Fruit fly (Drosophila melanogaster) whole organism, wandering third instar larva: ENCODE results near the gene beat-IIa.

Experiments
- CG32264 ChIP-seq: fragments of 200-800 bp; sonication (Bioruptor generic); optimal IDR thresholded peaks from 2 replicates; lab custom pipeline; 2016; ENCODE audit warnings: missing biosample characterization, missing genetic modification characterization
- CG9705 ChIP-seq: fragments of 200-800 bp; sonication (Bioruptor generic); optimal IDR thresholded peaks from 2 replicates; lab custom pipeline; 2018; ENCODE audit warnings: missing biosample characterization, mild to moderate bottlenecking, missing genetic modification characterization
- CrebA ChIP-seq: fragments of 200-800 bp; sonication (Bioruptor generic); optimal IDR thresholded peaks from 2 replicates; lab custom pipeline; 2016; ENCODE audit warnings: missing biosample characterization, mild to moderate bottlenecking, missing genetic modification characterization, borderline replicate concordance
- Dfd ChIP-seq: fragments of >200 bp; optimal IDR thresholded peaks from 2 replicates; lab custom pipeline; 2017; ENCODE audit warnings: missing biosample characterization, missing genetic modification characterization
- GATAd ChIP-seq: sonication (Bioruptor generic); optimal IDR thresholded peaks from 2 replicates; lab custom pipeline; 2016; ENCODE audit warnings: missing biosample characterization, missing genetic modification characterization
- Hr83 ChIP-seq: fragments of 200-300 bp; sonication (Bioruptor generic); optimal IDR thresholded peaks from 2 replicates; lab custom pipeline; 2016; ENCODE audit warnings: missing biosample characterization, mild to moderate bottlenecking, missing genetic modification characterization, moderate library complexity; ENCODE audit not compliant: poor library complexity, severe bottlenecking
- Mio ChIP-seq: sonication (Bioruptor generic); optimal IDR thresholded peaks from 2 replicates; lab custom pipeline; 2016; ENCODE audit warnings: missing biosample characterization, missing genetic modification characterization
- Myc ChIP-seq: fragments of >200 bp; optimal IDR thresholded peaks from 2 replicates; lab custom pipeline; 2017
- br ChIP-seq: fragments of 200-800 bp; sonication (Bioruptor generic); optimal IDR thresholded peaks from 2 replicates; lab custom pipeline; 2016; ENCODE audit warnings: missing biosample characterization, missing genetic modification characterization
- brk ChIP-seq: fragments of 200-800 bp; sonication (Bioruptor generic); optimal IDR thresholded peaks from 2 replicates; lab custom pipeline; 2016; ENCODE audit warnings: missing biosample characterization, mild to moderate bottlenecking, missing genetic modification characterization
- dl ChIP-seq, 2 experiments: fragments of 175-275, 200-275 bp in 1 of 2; fragments of 200-275 bp in 1 of 2; sonication (Bioruptor generic); optimal IDR thresholded peaks; lab custom pipeline; 2018; ENCODE audit warnings: mild to moderate bottlenecking in 2 of 2, missing biosample characterization in 2 of 2, missing genetic modification characterization in 2 of 2, moderate library complexity in 2 of 2; ENCODE audit not compliant: partially characterized antibody in 2 of 2, insufficient read depth in 1 of 2
- dmrt93B ChIP-seq: fragments of 200-800 bp; sonication (Bioruptor generic); optimal IDR thresholded peaks from 2 replicates; lab custom pipeline; 2018; ENCODE audit warnings: missing biosample characterization, mild to moderate bottlenecking, missing genetic modification characterization
- dsf ChIP-seq: sonication (Bioruptor generic); optimal IDR thresholded peaks from 2 replicates; lab custom pipeline; 2016; ENCODE audit warnings: missing biosample characterization, missing genetic modification characterization, borderline replicate concordance
- foxo ChIP-seq, 2 experiments: fragments of 200-800 bp; sonication (Bioruptor generic); optimal IDR thresholded peaks; 2 replicates in 1 of 2; 3 replicates in 1 of 2; lab custom pipeline; 2016 to 2017; ENCODE audit warnings: missing biosample characterization in 2 of 2, missing genetic modification characterization in 2 of 2
- h ChIP-seq: fragments of 200-800 bp; sonication (Bioruptor generic); optimal IDR thresholded peaks from 3 replicates; lab custom pipeline; 2016; ENCODE audit warnings: missing biosample characterization, mild to moderate bottlenecking, missing genetic modification characterization
- jim ChIP-seq: fragments of 175-275, 200-325 bp; sonication (Bioruptor generic); optimal IDR thresholded peaks from 2 replicates; lab custom pipeline; 2016; ENCODE audit warnings: missing biosample characterization, mild to moderate bottlenecking, missing genetic modification characterization
- pan ChIP-seq: fragments of >200 bp; optimal IDR thresholded peaks from 2 replicates; lab custom pipeline; 2017
- psq ChIP-seq: fragments of 200-800 bp; sonication (Bioruptor generic); optimal IDR thresholded peaks from 3 replicates; lab custom pipeline; 2017; ENCODE audit warnings: missing biosample characterization, mild to moderate bottlenecking, missing genetic modification characterization, moderate library complexity

beat-IIa gene

DNA sequence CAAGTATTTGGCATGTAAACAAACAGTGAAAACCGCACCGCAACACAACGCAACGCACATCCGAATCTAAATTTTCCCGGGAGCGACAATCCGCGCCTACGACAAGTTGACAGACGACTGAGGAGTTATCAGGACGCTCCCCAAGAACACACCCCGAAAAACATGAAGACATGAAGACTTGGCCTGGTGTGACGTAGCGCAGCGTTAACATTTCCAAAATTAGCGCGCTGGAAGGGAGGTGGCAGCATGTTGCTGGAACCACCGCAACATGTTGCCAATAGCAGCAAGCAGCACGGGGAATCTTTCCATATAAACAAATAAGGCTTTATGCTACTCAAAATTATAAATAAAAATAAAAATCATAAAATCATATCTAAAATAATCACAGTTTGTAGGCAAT is 19.7 kb downstream of the beat-IIa start:
- no peak for TF ChIP-seq Mio (GFP tag; lab: Kevin White, UChicago)
- no peak for TF ChIP-seq dl (GFP tag; optimal IDR thresholded peaks at IDR 0.05; lab: Kevin White, UChicago; ENCODE audit: insufficient read depth in 1 of 2, partially characterized antibody in 2 of 2)
- no peak for TF ChIP-seq dsf (GFP tag; lab: Kevin White, UChicago)

dm6 chr3R:17289059-17289458 is 76.9 kb downstream of the beat-IIa start:
- TF ChIP-seq jim (GFP tag; lab: Kevin White, UChicago) = no peak

- TF ChIP-seq Dfd (GFP tag; lab: Kevin White, UChicago) (no peak), Mio (GFP tag; lab: Kevin White, UChicago) (no peak)
These were observed 81.6 kb downstream of the beat-IIa start, which contains the start of gene CG31419 for dm6 chr3R:17284348-17284747. Gene CG31419 (plus strand): TSS chr3R:17284648.

dm6 chr3R:17283495-17283894 is 82.4 kb downstream of the beat-IIa start, which contains the start of gene CG31418:
Gene CG31418 (plus strand): TSS chr3R:17283795.
- TF ChIP-seq Myc (lab: Kevin White, UChicago) (no peak), brk (GFP tag; lab: Kevin White, UChicago) (no peak), dsf (GFP tag; lab: Kevin White, UChicago) (no peak), dmrt93B (no peak), CrebA (GFP tag; lab: Kevin White, UChicago) (no peak), psq (GFP tag; lab: Kevin White, UChicago) (no peak), CG9705 (GFP tag; lab: Kevin White, UChicago) (no peak), CG32264 (GFP tag; lab: Kevin White, UChicago) (no peak), foxo (GFP tag; optimal IDR thresholded peaks at IDR 0.05; lab: Kevin White, UChicago) (no peak), h (no peak), br (GFP tag; lab: Kevin White, UChicago) (no peak), pan (no peak), GATAd (no peak), Hr83 (GFP tag; lab: Kevin White, UChicago) (no peak)
